Worm (Caenorhabditis elegans): Measurements from ENCODE around the gene ubc-15.

The ubc-15 gene

DNA sequence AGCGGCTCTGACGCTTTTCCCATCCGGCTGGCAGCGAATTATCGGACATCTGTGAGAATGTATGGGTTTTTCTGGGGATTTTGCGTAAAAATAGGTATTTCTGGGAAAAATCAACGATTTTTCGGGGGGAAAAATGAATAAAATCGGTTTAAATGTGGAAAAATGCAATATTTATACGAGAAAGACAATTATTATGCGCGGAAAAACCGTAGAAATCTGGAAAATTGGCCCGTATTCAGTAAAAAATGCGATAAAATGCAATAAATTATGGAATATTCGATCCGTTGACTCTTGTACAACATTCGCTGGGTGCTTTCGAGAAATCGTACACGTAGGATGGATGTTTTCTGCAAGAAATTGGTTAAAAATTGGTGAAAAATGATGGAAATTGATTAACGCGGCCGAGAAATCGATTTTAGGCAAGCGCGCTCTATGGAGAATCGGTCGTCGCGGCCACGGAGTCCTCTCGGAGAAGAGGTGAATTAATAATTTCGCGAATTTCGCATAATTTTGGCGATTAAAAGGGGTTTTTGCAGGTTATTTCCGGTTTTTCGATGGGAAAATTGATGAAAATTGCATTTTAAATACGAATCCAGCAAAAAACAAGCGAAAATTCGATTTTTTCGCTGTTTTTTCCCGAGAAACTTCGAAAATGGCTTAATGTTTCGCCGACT lies 24.3 kb downstream of the ubc-15 start, which contains the start of gene pinn-1:
Gene pinn-1 (minus strand): TSS at position 51 of the 674 bp plus-strand sequence.
- TF ChIP-seq flt-1 (GFP tag; IDR thresholded peaks at IDR 0.05) (peak; percentile 86), ztf-29 (GFP tag; IDR thresholded peaks at IDR 0.05) (no peak), ztf-23 (GFP tag; IDR thresholded peaks at IDR 0.05) (peak; percentile 82), klf-2 (GFP tag; conservative IDR thresholded peaks at IDR 0.05) (peak; percentile 71; the same call in 1 of the 2 replicates), ref-1 (GFP tag; conservative IDR thresholded peaks at IDR 0.05) (no peak), med-1 (GFP tag; optimal IDR thresholded peaks at IDR 0.05; ENCODE audit: insufficient read depth) (no peak), T22C8.4 (GFP tag; IDR thresholded peaks at IDR 0.05) (peak; percentile 93), cog-1 (tag; optimal IDR thresholded peaks at IDR 0.05) (peak; percentile 69), tab-1 (GFP tag; IDR thresholded peaks at IDR 0.05) (no peak)

DNA sequence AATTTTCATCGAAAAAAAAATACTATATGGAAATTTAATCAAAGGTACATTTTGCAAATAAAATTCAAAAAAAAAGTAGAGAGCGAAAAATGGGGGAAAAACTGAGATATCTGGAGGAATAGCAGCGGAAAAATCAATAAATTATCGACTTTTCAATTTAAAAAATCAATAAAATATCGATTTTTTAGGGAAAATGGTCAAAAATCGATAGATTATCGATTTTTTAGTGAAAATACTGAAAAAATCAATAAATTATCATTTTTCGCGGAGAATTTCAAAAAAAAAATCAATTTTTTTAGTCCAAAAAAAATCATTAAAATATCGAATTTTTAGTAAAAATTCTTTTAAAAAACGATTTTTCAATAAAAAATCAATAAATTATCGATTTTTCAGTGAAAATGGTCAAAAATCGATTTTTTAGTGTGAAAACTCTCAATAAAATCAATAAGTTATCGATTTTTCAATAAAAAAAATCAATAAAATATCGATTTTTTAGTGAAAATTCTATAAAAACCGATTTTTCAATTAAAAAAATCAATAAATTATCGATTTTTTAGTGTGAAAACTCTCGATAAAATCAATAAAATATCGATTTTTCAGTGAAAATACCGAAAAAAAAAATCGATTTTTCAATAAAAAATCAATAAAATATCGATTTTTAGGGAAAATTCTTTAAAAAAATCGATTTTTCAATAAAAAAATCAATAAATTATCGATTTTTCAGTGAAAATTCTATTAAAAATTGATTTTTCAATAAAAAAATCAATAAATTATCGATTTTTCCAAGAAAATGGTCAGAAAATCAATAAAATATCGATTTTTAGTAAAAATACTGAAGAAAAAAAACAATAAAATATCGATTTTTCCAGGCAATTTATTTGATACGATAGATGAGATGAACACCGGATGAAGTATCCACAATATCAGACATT lies 27.6 kb downstream of the ubc-15 start:
- TF ChIP-seq flt-1 (GFP tag; IDR thresholded peaks at IDR 0.05) (no peak), tab-1 (GFP tag; IDR thresholded peaks at IDR 0.05) (no peak), ztf-29 (GFP tag; IDR thresholded peaks at IDR 0.05) (no peak), T22C8.4 (GFP tag; IDR thresholded peaks at IDR 0.05) (peak; percentile 60)

DNA sequence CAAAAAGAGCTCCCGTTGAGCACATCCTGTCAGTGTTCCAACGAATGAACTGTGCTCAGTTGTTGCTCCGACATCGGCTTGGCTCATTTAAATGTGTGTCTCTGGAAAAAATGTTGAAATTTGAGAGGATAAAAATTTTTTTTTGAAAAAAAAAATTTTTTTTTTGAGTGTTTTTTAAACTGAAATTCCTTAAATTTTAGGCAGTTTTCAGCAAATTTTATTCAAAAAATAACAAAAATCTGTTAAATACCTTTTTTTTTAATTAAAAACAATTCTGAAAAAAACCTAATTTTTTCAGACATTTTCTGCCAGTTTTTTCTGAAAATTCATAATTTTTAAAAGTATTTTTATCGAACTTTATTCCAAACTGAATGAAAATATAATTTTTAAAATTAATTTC lies 28.6 kb downstream of the ubc-15 start, which contains the start of gene pigw-1:
Gene pigw-1 (minus strand): TSS at position 101 of the 400 bp plus-strand sequence.
- TF ChIP-seq flt-1 (GFP tag; IDR thresholded peaks at IDR 0.05) (no peak), klf-2 (GFP tag; conservative IDR thresholded peaks at IDR 0.05) (no peak), ref-1 (GFP tag; conservative IDR thresholded peaks at IDR 0.05) (no peak), tab-1 (GFP tag; IDR thresholded peaks at IDR 0.05) (no peak), T22C8.4 (GFP tag; IDR thresholded peaks at IDR 0.05) (no peak), ztf-29 (GFP tag; IDR thresholded peaks at IDR 0.05) (no peak), med-1 (GFP tag; optimal IDR thresholded peaks at IDR 0.05; ENCODE audit: insufficient read depth) (no peak), cog-1 (tag; optimal IDR thresholded peaks at IDR 0.05) (no peak)

- peak; percentile 57 for TF ChIP-seq flt-1 (GFP tag; IDR thresholded peaks at IDR 0.05)
- no peak for TF ChIP-seq T22C8.4 (GFP tag; IDR thresholded peaks at IDR 0.05)
Observed at ce11 chrII:2881088-2881487, 32.3 kb downstream of the ubc-15 start.

DNA sequence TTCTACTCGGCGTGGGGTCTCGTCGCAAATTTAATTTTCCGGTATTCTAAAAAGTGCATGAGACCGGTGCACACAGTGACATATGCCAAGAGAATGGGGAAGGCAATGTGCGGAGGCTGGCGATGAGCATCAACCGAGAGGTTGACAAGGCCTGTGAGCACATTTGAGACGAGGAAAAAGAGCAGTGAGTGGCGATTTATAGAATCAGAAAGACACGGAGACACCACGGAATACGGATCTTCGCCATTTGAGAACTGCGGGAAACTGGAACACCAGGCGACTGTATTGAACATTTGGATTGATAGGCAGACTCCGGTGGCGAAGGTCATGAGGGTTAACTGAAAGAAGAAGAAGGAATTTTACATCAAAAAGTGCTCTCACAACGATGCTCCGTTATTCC lies 34.5 kb downstream of the ubc-15 start:
- TF ChIP-seq cog-1 (tag; optimal IDR thresholded peaks at IDR 0.05): no peak
- TF ChIP-seq ztf-29 (GFP tag; IDR thresholded peaks at IDR 0.05): no peak
- TF ChIP-seq med-1 (GFP tag; optimal IDR thresholded peaks at IDR 0.05; ENCODE audit: insufficient read depth): no peak
- TF ChIP-seq klf-2 (GFP tag; conservative IDR thresholded peaks at IDR 0.05): no peak
- TF ChIP-seq tab-1 (GFP tag; IDR thresholded peaks at IDR 0.05): no peak
- TF ChIP-seq flt-1 (GFP tag; IDR thresholded peaks at IDR 0.05): no peak
- TF ChIP-seq ref-1 (GFP tag; conservative IDR thresholded peaks at IDR 0.05): no peak
- TF ChIP-seq T22C8.4 (GFP tag; IDR thresholded peaks at IDR 0.05): no peak
- TF ChIP-seq ztf-23 (GFP tag; IDR thresholded peaks at IDR 0.05): no peak

DNA sequence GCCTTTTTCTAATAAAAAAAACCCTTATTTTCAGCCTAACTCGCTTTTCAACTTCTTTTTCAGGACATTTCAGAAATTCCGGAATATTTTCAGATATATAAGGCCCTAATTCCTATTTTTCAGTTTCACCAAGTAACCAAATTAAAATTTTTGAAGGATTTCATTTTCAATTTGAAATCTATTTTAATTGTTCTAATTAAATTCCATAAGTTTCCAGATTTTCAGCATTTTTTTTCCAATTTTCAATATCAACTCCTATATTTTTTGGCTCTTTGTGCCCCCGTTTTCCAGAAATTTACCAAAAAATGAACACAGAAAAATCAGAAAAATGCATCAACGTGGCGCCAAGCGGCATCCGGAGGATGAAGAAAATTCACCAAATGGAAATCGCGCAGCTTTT lies 38.6 kb downstream of the ubc-15 start, which contains the start of gene Y110A2AL.1:
Gene Y110A2AL.1 (plus strand): TSS at position 301 of the 400 bp plus-strand sequence.
- TF ChIP-seq ztf-29 (GFP tag; IDR thresholded peaks at IDR 0.05) (no peak), flt-1 (GFP tag; IDR thresholded peaks at IDR 0.05) (no peak), cog-1 (tag; optimal IDR thresholded peaks at IDR 0.05) (no peak), klf-2 (GFP tag; conservative IDR thresholded peaks at IDR 0.05) (no peak), med-1 (GFP tag; optimal IDR thresholded peaks at IDR 0.05; ENCODE audit: insufficient read depth) (no peak)

DNA sequence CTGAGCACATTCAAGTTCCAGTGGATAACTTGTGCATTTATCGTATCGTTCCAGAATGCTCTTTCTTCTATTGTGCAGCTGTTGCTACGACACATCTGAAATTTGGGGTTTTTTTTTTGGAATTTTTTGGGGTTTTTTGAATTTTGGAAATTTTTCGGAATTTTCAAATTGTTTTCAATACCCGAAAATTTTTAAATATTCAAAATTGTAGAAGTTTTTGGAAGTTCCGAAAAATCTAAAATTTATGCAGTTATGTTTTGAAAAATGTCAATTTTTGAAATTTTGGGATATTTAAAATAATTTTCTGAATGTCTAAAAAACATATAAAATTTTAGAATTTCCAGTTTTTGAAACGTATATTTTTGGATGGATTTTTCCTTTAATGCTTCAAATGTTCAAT lies 41.6 kb downstream of the ubc-15 start, which contains the start of gene Y110A2AL.10:
Gene Y110A2AL.10 (minus strand): TSS at position 101 of the 400 bp plus-strand sequence.
- no peak for TF ChIP-seq klf-2 (GFP tag; conservative IDR thresholded peaks at IDR 0.05)
- no peak for TF ChIP-seq ztf-23 (GFP tag; IDR thresholded peaks at IDR 0.05)
- TF ChIP-seq med-1 (GFP tag; optimal IDR thresholded peaks at IDR 0.05; ENCODE audit: insufficient read depth): no peak
- no peak for TF ChIP-seq T22C8.4 (GFP tag; IDR thresholded peaks at IDR 0.05)

- TF ChIP-seq med-1 (GFP tag; optimal IDR thresholded peaks at IDR 0.05; ENCODE audit: insufficient read depth) (no peak), T22C8.4 (GFP tag; IDR thresholded peaks at IDR 0.05) (no peak), ref-1 (GFP tag; conservative IDR thresholded peaks at IDR 0.05) (no peak), ztf-29 (GFP tag; IDR thresholded peaks at IDR 0.05) (no peak), ztf-23 (GFP tag; IDR thresholded peaks at IDR 0.05) (no peak), flt-1 (GFP tag; IDR thresholded peaks at IDR 0.05) (no peak), klf-2 (GFP tag; conservative IDR thresholded peaks at IDR 0.05) (no peak), tab-1 (GFP tag; IDR thresholded peaks at IDR 0.05) (no peak), cog-1 (tag; optimal IDR thresholded peaks at IDR 0.05) (no peak)
Observed at ce11 chrII:2867701-2868100, 45.7 kb downstream of the ubc-15 start, which contains the start of gene Y110A2AL.2. TSS of gene Y110A2AL.2 (plus strand) at chrII:2868001.

ce11 chrII:2866541-2867124 lies 46.8 kb downstream of the ubc-15 start, which contains the start of the genes Y110A2AL.9 and Y110A2AL.3:
TSS of gene Y110A2AL.9 (minus strand) at chrII:2866641.
TSS of gene Y110A2AL.3 (plus strand) at chrII:2867074.
- TF ChIP-seq ztf-23 (GFP tag; IDR thresholded peaks at IDR 0.05) (no peak), klf-2 (GFP tag; conservative IDR thresholded peaks at IDR 0.05) (no peak), med-1 (GFP tag; optimal IDR thresholded peaks at IDR 0.05; ENCODE audit: insufficient read depth) (no peak), cog-1 (tag; optimal IDR thresholded peaks at IDR 0.05) (no peak), flt-1 (GFP tag; IDR thresholded peaks at IDR 0.05) (no peak), ztf-29 (GFP tag; IDR thresholded peaks at IDR 0.05) (no peak), T22C8.4 (GFP tag; IDR thresholded peaks at IDR 0.05) (no peak), ref-1 (GFP tag; conservative IDR thresholded peaks at IDR 0.05) (no peak), tab-1 (GFP tag; IDR thresholded peaks at IDR 0.05) (no peak)
